Fruit fly (Drosophila melanogaster): ENCODE results near the gene Syp.

DNA sequence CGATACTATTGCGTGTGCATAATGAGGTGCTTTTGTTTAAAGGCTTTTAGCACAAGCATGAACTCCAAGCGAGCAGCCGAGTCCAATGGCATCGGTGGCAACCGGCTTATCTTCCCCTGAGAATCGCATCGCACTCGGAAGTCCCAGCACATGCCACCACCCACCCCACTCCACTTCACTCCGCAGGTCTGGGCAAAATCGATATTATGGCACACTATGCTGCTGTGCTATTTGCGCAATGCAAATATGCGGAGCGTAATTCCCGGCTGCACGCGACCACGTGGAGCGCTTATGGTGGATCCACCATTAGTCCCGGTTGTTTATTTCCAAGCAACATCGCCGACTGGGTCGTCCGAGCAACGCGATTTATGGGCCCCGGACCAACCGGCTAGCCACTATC lies 61.7 kb downstream of the Syp start:
- TF ChIP-seq CG17806 (tag; optimal IDR thresholded peaks at IDR 0.05) (no peak), CG15710 (tag; optimal IDR thresholded peaks at IDR 0.05) (no peak), CG8159 (tag; optimal IDR thresholded peaks at IDR 0.05) (no peak), CG4496 (GFP tag; IDR thresholded peaks at IDR 0.05) (0 out of 3 replicates have a peak, but pooled peaks have one; percentile 20), fd96Ca (GFP tag; IDR thresholded peaks at IDR 0.05) (no peak), CG8301 (tag; optimal IDR thresholded peaks at IDR 0.05) (no peak), CG12605 (GFP tag; IDR thresholded peaks at IDR 0.05) (no peak), Pif1A (GFP tag; optimal IDR thresholded peaks at IDR 0.05) (no peak)
